Worm (Caenorhabditis elegans) whole organism, early embryonic: ENCODE results near the gene xnd-1.

Experiments
- B0310.2 ChIP-seq: sonication (generic microtip); optimal IDR thresholded peaks from 2 replicates; lab custom pipeline; 2016; ENCODE audit warnings: mild to moderate bottlenecking, missing genetic modification characterization, missing compliant biosample characterization
- F13C5.2 ChIP-seq: sonication (generic microtip); optimal IDR thresholded peaks from 2 replicates; lab custom pipeline; 2017; ENCODE audit warnings: mild to moderate bottlenecking, missing genetic modification characterization, inconsistent platforms, missing compliant biosample characterization
- aly-1 ChIP-seq: sonication (generic microtip); optimal IDR thresholded peaks from 2 replicates; lab custom pipeline; 2016; ENCODE audit warnings: missing genetic modification characterization, missing compliant biosample characterization
- ama-1 ChIP-seq: fragments of 150-350 bp; optimal IDR thresholded peaks from 2 replicates; lab custom pipeline; 2014
- ceh-13 ChIP-seq: fragments of 200-800 bp; sonication (Bioruptor generic); optimal IDR thresholded peaks from 2 replicates; lab custom pipeline; 2018; ENCODE audit warnings: mild to moderate bottlenecking, missing genetic modification characterization, missing compliant biosample characterization
- ceh-36 ChIP-seq: sonication (generic microtip); optimal IDR thresholded peaks from 2 replicates; lab custom pipeline; 2016; ENCODE audit warnings: missing genetic modification characterization, inconsistent platforms, missing compliant biosample characterization
- ets-7 ChIP-seq: sonication (generic microtip); optimal IDR thresholded peaks from 2 replicates; lab custom pipeline; 2016; ENCODE audit warnings: missing genotype, missing genetic modification characterization, missing compliant biosample characterization
- flt-1 ChIP-seq: fragments of 200-800 bp; sonication (Bioruptor generic); IDR thresholded peaks from 2 replicates; pipeline ENCODE4 v1.3.6; 2022; ENCODE audit warnings: missing genetic modification characterization, missing compliant biosample characterization
- hmbx-1 ChIP-seq: sonication (generic microtip); optimal IDR thresholded peaks from 2 replicates; lab custom pipeline; 2016; ENCODE audit warnings: mild to moderate bottlenecking, missing genetic modification characterization, missing compliant biosample characterization
- hmg-4 ChIP-seq: fragments of 200-800 bp; sonication (Bioruptor generic); optimal IDR thresholded peaks from 2 replicates; lab custom pipeline; 2018; ENCODE audit warnings: mild to moderate bottlenecking, missing genetic modification characterization, missing compliant biosample characterization
- hnd-1 ChIP-seq: sonication (generic microtip); optimal IDR thresholded peaks from 2 replicates; lab custom pipeline; 2016; ENCODE audit warnings: missing genetic modification characterization, missing compliant biosample characterization
- pes-1 ChIP-seq: fragments of 200-800 bp; sonication (Bioruptor generic); IDR thresholded peaks from 2 replicates; pipeline ENCODE4 v1.3.6; 2022; ENCODE audit warnings: missing genetic modification reagents, missing genetic modification characterization, missing compliant biosample characterization
- scrt-1 ChIP-seq: fragments of 200-800 bp; sonication (Bioruptor generic); IDR thresholded peaks from 2 replicates; pipeline ENCODE4 v1.3.6; 2022; ENCODE audit warnings: missing genetic modification characterization, missing compliant biosample characterization
- sea-1 ChIP-seq: fragments of 200-800 bp; sonication (Bioruptor generic); conservative IDR thresholded peaks from 2 replicates; pipeline ENCODE4 v1.3.6; 2022; ENCODE audit warnings: missing genetic modification characterization, missing compliant biosample characterization
- tbx-11 ChIP-seq: fragments of 200-800 bp; sonication (Bioruptor generic); IDR thresholded peaks from 2 replicates; pipeline ENCODE4 v1.3.6; 2022; ENCODE audit warnings: missing genetic modification characterization, missing compliant biosample characterization
- tbx-37 ChIP-seq: fragments of 200-800 bp; sonication (Bioruptor generic); conservative IDR thresholded peaks from 2 replicates; pipeline ENCODE4 v1.3.6; 2022; ENCODE audit warnings: missing genetic modification reagents, missing genetic modification characterization, missing compliant biosample characterization
- tra-4 ChIP-seq: sonication (generic microtip); optimal IDR thresholded peaks from 2 replicates; lab custom pipeline; 2017; ENCODE audit warnings: missing genetic modification characterization, missing compliant biosample characterization

The xnd-1 gene

ce11 chrIII:5620186-5620585, 15.9 kb downstream of the xnd-1 start:
- no peak for TF ChIP-seq ceh-36 (tag; lab: Kevin White, UChicago)

ce11 chrIII:5621236-5621635, 17.0 kb downstream of the xnd-1 start:
- TF ChIP-seq hmg-4 (GFP tag; lab: Kevin White, UChicago) (peak; percentile 9), tbx-37 (GFP tag; lab: Robert Waterston, UW) (no peak), F13C5.2 (tag; lab: Kevin White, UChicago) (peak; percentile 8)

- TF ChIP-seq B0310.2 (tag; lab: Kevin White, UChicago), result no peak
These were observed 18.2 kb downstream of the xnd-1 start for ce11 chrIII:5622232-5623009.

- TF ChIP-seq aly-1 (tag; lab: Kevin White, UChicago) (no peak), scrt-1 (GFP tag; lab: Robert Waterston, UW) (no peak), tbx-11 (GFP tag; lab: Robert Waterston, UW) (no peak), sea-1 (GFP tag; lab: Robert Waterston, UW) (no peak), flt-1 (GFP tag; lab: Robert Waterston, UW) (no peak), F13C5.2 (tag; lab: Kevin White, UChicago) (no peak), B0310.2 (tag; lab: Kevin White, UChicago) (no peak), ama-1 (lab: Kevin White, UChicago) (no peak)
These were observed 19.2 kb downstream of the xnd-1 start for ce11 chrIII:5623418-5623817.

ce11 chrIII:5624835-5625234, 20.6 kb downstream of the xnd-1 start, which contains the start of gene daf-4:
Gene daf-4, plus strand, starts transcription at chrIII:5625135.
- TF ChIP-seq ceh-13 (GFP tag; lab: Kevin White, UChicago), result no peak
- TF ChIP-seq ceh-36 (tag; lab: Kevin White, UChicago), result no peak
- no peak for TF ChIP-seq ets-7 (tag; lab: Kevin White, UChicago)
- TF ChIP-seq tra-4 (tag; lab: Kevin White, UChicago), result no peak
- no peak for TF ChIP-seq hnd-1 (tag; lab: Kevin White, UChicago)
- TF ChIP-seq scrt-1 (GFP tag; lab: Robert Waterston, UW), result no peak
- TF ChIP-seq aly-1 (tag; lab: Kevin White, UChicago), result no peak
- no peak for TF ChIP-seq pes-1
- TF ChIP-seq hmg-4 (GFP tag; lab: Kevin White, UChicago), result no peak
- TF ChIP-seq tbx-11 (GFP tag; lab: Robert Waterston, UW), result no peak
- TF ChIP-seq B0310.2 (tag; lab: Kevin White, UChicago), result no peak

ce11 chrIII:5629225-5629624, 25.0 kb downstream of the xnd-1 start:
- TF ChIP-seq B0310.2 (tag; lab: Kevin White, UChicago) (no peak), ets-7 (tag; lab: Kevin White, UChicago) (no peak), sea-1 (GFP tag; lab: Robert Waterston, UW) (no peak), pes-1 (no peak), ceh-36 (tag; lab: Kevin White, UChicago) (no peak), tbx-11 (GFP tag; lab: Robert Waterston, UW) (no peak), hnd-1 (tag; lab: Kevin White, UChicago) (no peak), ceh-13 (GFP tag; lab: Kevin White, UChicago) (no peak), flt-1 (GFP tag; lab: Robert Waterston, UW) (no peak), tbx-37 (GFP tag; lab: Robert Waterston, UW) (no peak), hmbx-1 (tag; lab: Kevin White, UChicago) (no peak), aly-1 (tag; lab: Kevin White, UChicago) (no peak)

- no peak for TF ChIP-seq hmbx-1 (tag; lab: Kevin White, UChicago)
- no peak for TF ChIP-seq ceh-36 (tag; lab: Kevin White, UChicago)
- no peak for TF ChIP-seq ceh-13 (GFP tag; lab: Kevin White, UChicago)
- TF ChIP-seq flt-1 (GFP tag; lab: Robert Waterston, UW), result no peak
- no peak for TF ChIP-seq tbx-11 (GFP tag; lab: Robert Waterston, UW)
- TF ChIP-seq tbx-37 (GFP tag; lab: Robert Waterston, UW), result no peak
- TF ChIP-seq F13C5.2 (tag; lab: Kevin White, UChicago), result no peak
- no peak for TF ChIP-seq pes-1
- TF ChIP-seq aly-1 (tag; lab: Kevin White, UChicago), result no peak
- no peak for TF ChIP-seq ets-7 (tag; lab: Kevin White, UChicago)
- TF ChIP-seq hnd-1 (tag; lab: Kevin White, UChicago), result no peak
- no peak for TF ChIP-seq hmg-4 (GFP tag; lab: Kevin White, UChicago)
- TF ChIP-seq sea-1 (GFP tag; lab: Robert Waterston, UW), result no peak
- TF ChIP-seq scrt-1 (GFP tag; lab: Robert Waterston, UW), result no peak
- no peak for TF ChIP-seq ama-1 (lab: Kevin White, UChicago)
- TF ChIP-seq B0310.2 (tag; lab: Kevin White, UChicago), result no peak
- no peak for TF ChIP-seq tra-4 (tag; lab: Kevin White, UChicago)
These were observed 26.1 kb downstream of the xnd-1 start for ce11 chrIII:5630350-5630749.

ce11 chrIII:5632426-5632976, 28.2 kb downstream of the xnd-1 start:
- TF ChIP-seq ceh-36 (tag; lab: Kevin White, UChicago) (no peak), hmbx-1 (tag; lab: Kevin White, UChicago) (no peak), hmg-4 (GFP tag; lab: Kevin White, UChicago) (no peak), sea-1 (GFP tag; lab: Robert Waterston, UW) (no peak), tra-4 (tag; lab: Kevin White, UChicago) (no peak), ceh-13 (GFP tag; lab: Kevin White, UChicago) (no peak), ets-7 (tag; lab: Kevin White, UChicago) (no peak), hnd-1 (tag; lab: Kevin White, UChicago) (no peak), tbx-11 (GFP tag; lab: Robert Waterston, UW) (no peak), tbx-37 (GFP tag; lab: Robert Waterston, UW) (no peak), aly-1 (tag; lab: Kevin White, UChicago) (no peak), scrt-1 (GFP tag; lab: Robert Waterston, UW) (no peak), ama-1 (lab: Kevin White, UChicago) (no peak), flt-1 (GFP tag; lab: Robert Waterston, UW) (no peak), B0310.2 (tag; lab: Kevin White, UChicago) (no peak), pes-1 (no peak), F13C5.2 (tag; lab: Kevin White, UChicago) (no peak)
